Fruit fly (Drosophila melanogaster) whole organism, embryonic: ENCODE results near the gene CG43645.
A peak's percentile ranks its signal among the peaks of the same experiment; 100 is the strongest.

Experiments used
- Adf1 ChIP-seq: fragments of 200-800 bp; sonication (Bioruptor generic); IDR thresholded peaks from 2 replicates; pipeline ENCODE4 v1.3.6; 2022; ENCODE audit warnings: missing biosample characterization, missing genetic modification characterization
- Bgb ChIP-seq: fragments of 200-800 bp; sonication (Bioruptor generic); IDR thresholded peaks from 2 replicates; pipeline ENCODE4 v1.3.6; 2022; ENCODE audit warnings: missing biosample characterization, missing genetic modification characterization; ENCODE audit not compliant: partially characterized antibody
- Bteb2 ChIP-seq: fragments of 200-800 bp; sonication (Bioruptor generic); optimal IDR thresholded peaks from 2 replicates; lab custom pipeline; 2016; ENCODE audit warnings: missing biosample characterization, missing genetic modification characterization
- CG11247 ChIP-seq: fragments of 200-800 bp; sonication (Bioruptor generic); IDR thresholded peaks from 2 replicates; pipeline ENCODE4 v1.3.6; 2022; ENCODE audit warnings: missing biosample characterization, missing genetic modification characterization
- CG12071 ChIP-seq: fragments of 200-800 bp; sonication (Bioruptor generic); optimal IDR thresholded peaks from 3 replicates; lab custom pipeline; 2018; ENCODE audit warnings: missing biosample characterization, mild to moderate bottlenecking, missing genetic modification characterization
- CG12659 ChIP-seq: fragments of 200-800 bp; sonication (Bioruptor generic); optimal IDR thresholded peaks from 3 replicates; lab custom pipeline; 2017; ENCODE audit warnings: mild to moderate bottlenecking, missing biosample characterization, missing genetic modification reagents, missing genetic modification characterization
- CG12769 ChIP-seq: fragments of 200-800 bp; sonication (Bioruptor generic); optimal IDR thresholded peaks from 2 replicates; lab custom pipeline; 2019; ENCODE audit warnings: missing biosample characterization, mild to moderate bottlenecking, missing genetic modification characterization, moderate library complexity
- CG15696 ChIP-seq: fragments of 200-800 bp; sonication (Bioruptor generic); optimal IDR thresholded peaks from 2 replicates; lab custom pipeline; 2019; ENCODE audit warnings: missing biosample characterization, mild to moderate bottlenecking, missing genetic modification characterization, moderate library complexity
- CG1647 ChIP-seq: fragments of 200-800 bp; sonication (Bioruptor generic); optimal IDR thresholded peaks from 3 replicates; lab custom pipeline; 2016; ENCODE audit warnings: missing biosample characterization, missing genetic modification characterization
- CG17385 ChIP-seq: fragments of 200-800 bp; sonication (Bioruptor generic); optimal IDR thresholded peaks from 3 replicates; lab custom pipeline; 2018; ENCODE audit warnings: missing biosample characterization, mild to moderate bottlenecking, missing genetic modification characterization
- CG17568 ChIP-seq: fragments of 200-800 bp; sonication (Bioruptor generic); optimal IDR thresholded peaks from 2 replicates; lab custom pipeline; 2018; ENCODE audit warnings: missing biosample characterization, mild to moderate bottlenecking, missing genetic modification characterization, moderate library complexity
- CG3281 ChIP-seq: fragments of 200-800 bp; sonication (Bioruptor generic); optimal IDR thresholded peaks from 3 replicates; lab custom pipeline; 2017; ENCODE audit warnings: missing biosample characterization, mild to moderate bottlenecking, missing genetic modification characterization
- CG33213 ChIP-seq: fragments of 200-800 bp; sonication (Bioruptor generic); optimal IDR thresholded peaks from 3 replicates; lab custom pipeline; 2016; ENCODE audit warnings: missing biosample characterization, missing genetic modification characterization
- CG34422 ChIP-seq: fragments of 200-800 bp; sonication (Bioruptor generic); IDR thresholded peaks from 3 replicates; pipeline ENCODE4 v1.3.6; 2022; ENCODE audit warnings: missing biosample characterization, missing genetic modification characterization
- CG42726 ChIP-seq: fragments of 200-800 bp; sonication (Bioruptor generic); IDR thresholded peaks from 2 replicates; pipeline ENCODE4 v1.3.6; 2022; ENCODE audit warnings: missing biosample characterization, missing genetic modification characterization; ENCODE audit not compliant: partially characterized antibody
- CG7987 ChIP-seq: fragments of 200-800 bp; sonication (Bioruptor generic); optimal IDR thresholded peaks from 2 replicates; lab custom pipeline; 2018; ENCODE audit warnings: missing biosample characterization, mild to moderate bottlenecking, missing genetic modification characterization, moderate library complexity
- CG8290 ChIP-seq, 3 experiments: fragments of 200-800 bp; sonication (Bioruptor generic); optimal IDR thresholded peaks; 2 replicates each; lab custom pipeline; 2016 to 2019; ENCODE audit warnings: missing biosample characterization in 3 of 3, missing genetic modification characterization in 3 of 3, mild to moderate bottlenecking in 2 of 3, moderate library complexity in 1 of 3
- CG9215 ChIP-seq: fragments of 200-800 bp; sonication (Bioruptor generic); IDR thresholded peaks from 2 replicates; pipeline ENCODE4 v1.3.6; 2022; ENCODE audit warnings: missing biosample characterization, missing genetic modification characterization
- Dip3 ChIP-seq: fragments of 200-800 bp; sonication (Bioruptor generic); optimal IDR thresholded peaks from 3 replicates; lab custom pipeline; 2016; ENCODE audit warnings: missing biosample characterization, missing genetic modification characterization
- ERR ChIP-seq: fragments of 200-800 bp; sonication (Bioruptor generic); optimal IDR thresholded peaks from 2 replicates; lab custom pipeline; 2016; ENCODE audit warnings: missing biosample characterization, missing genetic modification characterization
- Fer1 ChIP-seq: fragments of 200-800 bp; sonication (Bioruptor generic); optimal IDR thresholded peaks from 2 replicates; lab custom pipeline; 2017; ENCODE audit warnings: missing biosample characterization, mild to moderate bottlenecking, missing genetic modification characterization
- HHEX ChIP-seq: fragments of 200-800 bp; sonication (Bioruptor generic); optimal IDR thresholded peaks from 3 replicates; lab custom pipeline; 2017; ENCODE audit warnings: missing biosample characterization, mild to moderate bottlenecking, missing genetic modification characterization, missing genetic modification reagents
- HLH54F ChIP-seq: fragments of 200-800 bp; sonication (Bioruptor generic); optimal IDR thresholded peaks from 3 replicates; lab custom pipeline; 2016; ENCODE audit warnings: missing biosample characterization, missing genetic modification characterization
- Hand ChIP-seq: fragments of 200-800 bp; sonication (Bioruptor generic); optimal IDR thresholded peaks from 2 replicates; lab custom pipeline; 2017; ENCODE audit warnings: mild to moderate bottlenecking, missing biosample characterization, missing genetic modification reagents, missing genetic modification characterization
- Hey ChIP-seq: fragments of 200-800 bp; sonication (Bioruptor generic); optimal IDR thresholded peaks from 3 replicates; lab custom pipeline; 2018; ENCODE audit warnings: missing biosample characterization, mild to moderate bottlenecking, missing genetic modification characterization
- Hr51 ChIP-seq, 2 experiments: fragments of 200-800 bp; sonication (Bioruptor generic); optimal IDR thresholded peaks; 2 replicates in 1 of 2; 3 replicates in 1 of 2; lab custom pipeline; 2016 to 2018; ENCODE audit warnings: missing biosample characterization in 2 of 2, missing genetic modification characterization in 2 of 2, mild to moderate bottlenecking in 1 of 2, moderate library complexity in 1 of 2
- NFAT ChIP-seq: fragments of 200-800 bp; sonication (Bioruptor generic); IDR thresholded peaks from 2 replicates; pipeline ENCODE4 v1.3.6; 2022; ENCODE audit warnings: missing biosample characterization, missing genetic modification characterization
- Ptx1 ChIP-seq: fragments of 200-800 bp; sonication (Bioruptor generic); IDR thresholded peaks from 2 replicates; pipeline ENCODE4 v1.3.6; 2022; ENCODE audit warnings: missing biosample characterization, missing genetic modification characterization
- Rx ChIP-seq: fragments of 200-800 bp; sonication (Bioruptor generic); IDR thresholded peaks from 2 replicates; pipeline ENCODE4 v1.3.6; 2022; ENCODE audit warnings: missing biosample characterization, missing genetic modification characterization
- Usf ChIP-seq: fragments of 200-800 bp; sonication (Bioruptor generic); optimal IDR thresholded peaks from 2 replicates; lab custom pipeline; 2017; ENCODE audit warnings: missing genotype, missing biosample characterization, missing genetic modification characterization
- btn ChIP-seq: fragments of 200-800 bp; sonication (Bioruptor generic); optimal IDR thresholded peaks from 2 replicates; lab custom pipeline; 2016; ENCODE audit warnings: missing biosample characterization, missing genetic modification characterization
- crol ChIP-seq: fragments of 200-800 bp; sonication (Bioruptor generic); IDR thresholded peaks from 2 replicates; pipeline ENCODE4 v1.3.6; 2022; ENCODE audit warnings: missing biosample characterization, missing genetic modification characterization
- dan ChIP-seq: fragments of 200-800 bp; sonication (Bioruptor generic); IDR thresholded peaks from 2 replicates; pipeline ENCODE4 v1.3.6; 2022; ENCODE audit warnings: missing biosample characterization, missing genetic modification characterization
- exex ChIP-seq: fragments of 200-800 bp; sonication (Bioruptor generic); optimal IDR thresholded peaks from 4 replicates; lab custom pipeline; 2018; ENCODE audit warnings: missing biosample characterization, mild to moderate bottlenecking, missing genetic modification characterization, moderate library complexity
- fd64A ChIP-seq: fragments of 200-800 bp; sonication (Bioruptor generic); optimal IDR thresholded peaks from 3 replicates; lab custom pipeline; 2018; ENCODE audit warnings: missing biosample characterization, mild to moderate bottlenecking, missing genetic modification characterization
- fu2 ChIP-seq: fragments of 200-800 bp; sonication (Bioruptor generic); optimal IDR thresholded peaks from 2 replicates; lab custom pipeline; 2016; ENCODE audit warnings: missing biosample characterization, missing genetic modification characterization
- gem ChIP-seq: fragments of 200-800 bp; sonication (Bioruptor generic); optimal IDR thresholded peaks from 2 replicates; lab custom pipeline; 2019; ENCODE audit warnings: missing biosample characterization, mild to moderate bottlenecking, missing genetic modification characterization, moderate library complexity
- gsb ChIP-seq: fragments of 200-800 bp; sonication (Bioruptor generic); IDR thresholded peaks from 2 replicates; pipeline ENCODE4 v1.3.6; 2022; ENCODE audit warnings: missing biosample characterization, missing genetic modification characterization
- her ChIP-seq: fragments of 200-800 bp; sonication (Bioruptor generic); optimal IDR thresholded peaks from 2 replicates; lab custom pipeline; 2016; ENCODE audit warnings: missing biosample characterization, missing genetic modification characterization
- klu ChIP-seq: fragments of 200-800 bp; sonication (Bioruptor generic); IDR thresholded peaks from 2 replicates; pipeline ENCODE4 v1.3.6; 2022; ENCODE audit warnings: missing biosample characterization, missing genetic modification characterization
- lab ChIP-seq: fragments of 200-800 bp; sonication (Bioruptor generic); optimal IDR thresholded peaks from 3 replicates; lab custom pipeline; 2017; ENCODE audit warnings: missing biosample characterization, missing genetic modification characterization, mild to moderate bottlenecking, moderate library complexity, missing genetic modification reagents
- luna ChIP-seq: fragments of 200-800 bp; sonication (Bioruptor generic); optimal IDR thresholded peaks from 2 replicates; lab custom pipeline; 2016; ENCODE audit warnings: missing biosample characterization, missing genetic modification characterization
- maf-S ChIP-seq: fragments of 200-800 bp; sonication (Bioruptor generic); optimal IDR thresholded peaks from 2 replicates; lab custom pipeline; 2016; ENCODE audit warnings: missing biosample characterization, missing genetic modification characterization
- mam ChIP-seq: fragments of 200-800 bp; sonication (Bioruptor generic); optimal IDR thresholded peaks from 3 replicates; lab custom pipeline; 2016; ENCODE audit warnings: missing biosample characterization, missing genetic modification characterization
- otp ChIP-seq: fragments of 200-800 bp; sonication (Bioruptor generic); IDR thresholded peaks from 3 replicates; pipeline ENCODE4, ENCODE4 v1.3.6; 2022; ENCODE audit warnings: missing biosample characterization, missing genetic modification characterization
- row ChIP-seq: fragments of 200-800 bp; sonication (Bioruptor generic); IDR thresholded peaks from 3 replicates; pipeline ENCODE4 v1.3.6; 2022; ENCODE audit warnings: missing biosample characterization, missing genetic modification characterization
- scrt ChIP-seq: fragments of 200-800 bp; sonication (Bioruptor generic); optimal IDR thresholded peaks from 2 replicates; lab custom pipeline; 2018; ENCODE audit warnings: missing biosample characterization, mild to moderate bottlenecking, missing genetic modification characterization, moderate library complexity
- tup ChIP-seq: fragments of 200-800 bp; sonication (Bioruptor generic); optimal IDR thresholded peaks from 2 replicates; lab custom pipeline; 2016; ENCODE audit warnings: missing biosample characterization, mild to moderate bottlenecking, missing genetic modification characterization, moderate library complexity
- zfh2 ChIP-seq: fragments of 200-800 bp; sonication (Bioruptor generic); optimal IDR thresholded peaks from 2 replicates; lab custom pipeline; 2016; ENCODE audit warnings: missing biosample characterization, missing genetic modification characterization

Gene CG43645

dm6 chr2L:17466950-17467349 is 18.6 kb upstream of the CG43645 start (continued):
- TF ChIP-seq Dip3 (GFP tag; lab: Kevin White, UChicago): no peak
- TF ChIP-seq Usf (GFP tag; lab: Kevin White, UChicago): no peak
- TF ChIP-seq CG12769: no peak
- TF ChIP-seq CG33213 (GFP tag; lab: Kevin White, UChicago): no peak
- TF ChIP-seq mam (GFP tag; lab: Kevin White, UChicago): no peak
- no peak for TF ChIP-seq fu2 (GFP tag; lab: Kevin White, UChicago)
- no peak for TF ChIP-seq HHEX (GFP tag; lab: Kevin White, UChicago)
- TF ChIP-seq Ptx1 (GFP tag; lab: Robert Waterston, UW): 0 out of 2 replicates have a peak, but pooled peaks have one; percentile 9
- TF ChIP-seq lab (GFP tag; lab: Kevin White, UChicago): peak; percentile 30
- TF ChIP-seq otp (GFP tag; lab: Robert Waterston, UW): no peak
- TF ChIP-seq row: peak; percentile 14; the same call in 1 of the 3 replicates
- TF ChIP-seq Hr51 (GFP tag; optimal IDR thresholded peaks at IDR 0.05; lab: Kevin White, UChicago): peak in 1 of 2 experiments; percentile 26
- TF ChIP-seq fd64A (GFP tag; lab: Kevin White, UChicago): no peak
- no peak for TF ChIP-seq CG8290 (GFP tag; optimal IDR thresholded peaks at IDR 0.05; lab: Kevin White, UChicago)
- TF ChIP-seq CG8290 (tag; optimal IDR thresholded peaks at IDR 0.05; lab: Kevin White, UChicago): no peak
- no peak for TF ChIP-seq NFAT

- TF ChIP-seq ERR (GFP tag; lab: Kevin White, UChicago) (peak; percentile 55), CG17385 (peak; percentile 24), luna (peak; percentile 80), CG11247 (GFP tag; lab: Robert Waterston, UW) (peak; percentile 64), fu2 (GFP tag; lab: Kevin White, UChicago) (peak; percentile 34), CG9215 (no peak), dan (GFP tag; lab: Robert Waterston, UW) (no peak), Bteb2 (peak; percentile 75), scrt (peak; percentile 58), Hey (tag; lab: Kevin White, UChicago) (peak; percentile 43), mam (GFP tag; lab: Kevin White, UChicago) (peak; percentile 49), Adf1 (GFP tag; lab: Robert Waterston, UW) (peak; percentile 66), crol (GFP tag; lab: Robert Waterston, UW) (no peak), zfh2 (GFP tag; lab: Kevin White, UChicago) (peak; percentile 33), btn (GFP tag; lab: Kevin White, UChicago) (no peak), CG12659 (GFP tag; lab: Kevin White, UChicago) (peak; percentile 57), gem (tag; lab: Kevin White, UChicago) (no peak), HLH54F (GFP tag; lab: Kevin White, UChicago) (peak; percentile 2), Rx (GFP tag; lab: Robert Waterston, UW) (no peak), gsb (GFP tag; lab: Robert Waterston, UW) (peak; percentile 66), CG17568 (GFP tag; lab: Kevin White, UChicago) (peak; percentile 70), Bgb (no peak), her (GFP tag; lab: Kevin White, UChicago) (peak; percentile 49), Dip3 (GFP tag; lab: Kevin White, UChicago) (peak; percentile 49), Fer1 (peak; percentile 85), maf-S (GFP tag; lab: Kevin White, UChicago) (peak; percentile 46), Hand (GFP tag; lab: Kevin White, UChicago) (peak; percentile 77), CG12071 (peak; percentile 69), tup (GFP tag; lab: Kevin White, UChicago) (peak; percentile 14), CG1647 (GFP tag; lab: Kevin White, UChicago) (peak; percentile 26), CG7987 (GFP tag; lab: Kevin White, UChicago) (peak; percentile 80), CG3281 (GFP tag; lab: Kevin White, UChicago) (peak; percentile 90), CG34422 (GFP tag; lab: Robert Waterston, UW) (peak; percentile 42; the same call in 1 of the 3 replicates), CG15696 (tag; lab: Kevin White, UChicago) (peak; percentile 24), CG33213 (GFP tag; lab: Kevin White, UChicago) (peak; percentile 22), klu (GFP tag; lab: Robert Waterston, UW) (no peak), CG42726 (GFP tag; lab: Robert Waterston, UW) (no peak), exex (tag; lab: Kevin White, UChicago) (peak; percentile 33)
These were observed 14.9 kb upstream of the CG43645 start for dm6 chr2L:17470630-17471029.
